Fruit fly (Drosophila melanogaster): ENCODE data around the gene glo.
A peak's percentile ranks its signal among the peaks of the same experiment; 100 is the strongest.

Gene glo

DNA sequence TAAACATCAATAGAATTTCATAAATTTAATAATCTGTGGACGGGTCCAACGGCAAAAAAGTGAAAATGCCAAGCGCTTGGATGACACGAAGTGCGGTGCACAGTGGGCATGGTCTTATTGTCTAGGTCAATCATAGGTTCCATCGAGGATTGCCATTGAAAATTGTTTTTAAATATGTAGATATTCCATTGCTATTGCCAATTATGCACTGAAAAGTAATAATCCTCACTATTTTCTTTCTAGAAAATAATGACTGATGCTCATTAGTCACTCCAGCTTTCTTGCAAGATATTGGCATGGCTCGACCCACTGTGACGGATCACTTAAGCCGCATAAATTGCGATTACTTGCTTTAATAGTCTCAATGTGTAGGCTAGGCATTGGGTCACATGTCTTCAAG lies 12.5 kb downstream of the glo start (continued):
- TF ChIP-seq cato (GFP tag; optimal IDR thresholded peaks at IDR 0.05; ENCODE audit: borderline replicate concordance), result peak; percentile 4
- TF ChIP-seq Ada2b (GFP tag; IDR thresholded peaks at IDR 0.05), result peak; percentile 62
- peak; percentile 9 for TF ChIP-seq Antp (GFP tag; optimal IDR thresholded peaks at IDR 0.05)
- TF ChIP-seq tin (GFP tag; optimal IDR thresholded peaks at IDR 0.05), result peak; percentile 15
- TF ChIP-seq dati (GFP tag; IDR thresholded peaks at IDR 0.05), result 0 out of 2 replicates have a peak, but pooled peaks have one; percentile 44
- peak; percentile 37 for TF ChIP-seq PHDP (tag; optimal IDR thresholded peaks at IDR 0.05)
- TF ChIP-seq prd (optimal IDR thresholded peaks at IDR 0.05), result no peak
- TF ChIP-seq prd (GFP tag; IDR thresholded peaks at IDR 0.05), result peak; percentile 34; the same call in 1 of the 3 replicates
- TF ChIP-seq CG7786 (GFP tag; optimal IDR thresholded peaks at IDR 0.05), result peak; percentile 17
- no peak for TF ChIP-seq CG13624 (GFP tag; optimal IDR thresholded peaks at IDR 0.05)
- TF ChIP-seq CG17359 (tag; optimal IDR thresholded peaks at IDR 0.05), result peak; percentile 27
- no peak for TF ChIP-seq Mrtf (GFP tag; IDR thresholded peaks at IDR 0.05)
- peak; percentile 28 for TF ChIP-seq Hmr (GFP tag; optimal IDR thresholded peaks at IDR 0.05)
- TF ChIP-seq lmd (GFP tag; IDR thresholded peaks at IDR 0.05), result peak; percentile 54; the same call in 1 of the 2 replicates
- TF ChIP-seq CkIIα-i1 (GFP tag; IDR thresholded peaks at IDR 0.05), result no peak
- TF ChIP-seq bsh (GFP tag; optimal IDR thresholded peaks at IDR 0.05), result peak in 1 of 2 experiments; percentile 42
- no peak for TF ChIP-seq CG14710 (tag; optimal IDR thresholded peaks at IDR 0.05)
- no peak for TF ChIP-seq HLH4C (GFP tag; IDR thresholded peaks at IDR 0.05; ENCODE audit: partially characterized antibody)
- TF ChIP-seq tgo (GFP tag; IDR thresholded peaks at IDR 0.05), result peak; percentile 39; the same call in 1 of the 3 replicates
- peak; percentile 29 for TF ChIP-seq fd96Cb (tag; optimal IDR thresholded peaks at IDR 0.05)
- TF ChIP-seq MBD-R2 (GFP tag; IDR thresholded peaks at IDR 0.05), result no peak
- peak; percentile 17 for TF ChIP-seq CG17385 (GFP tag; optimal IDR thresholded peaks at IDR 0.05)
- no peak for TF ChIP-seq her (GFP tag; optimal IDR thresholded peaks at IDR 0.05)
- TF ChIP-seq sens (GFP tag), result peak; percentile 91
- TF ChIP-seq CG1024 (GFP tag; IDR thresholded peaks at IDR 0.05), result no peak
- TF ChIP-seq Trl (optimal IDR thresholded peaks at IDR 0.05), result no peak
- TF ChIP-seq Trl (GFP tag; optimal IDR thresholded peaks at IDR 0.05), result peak; percentile 35
- peak; percentile 47 for TF ChIP-seq Oli (tag; optimal IDR thresholded peaks at IDR 0.05)
- no peak for TF ChIP-seq sr (GFP tag; IDR thresholded peaks at IDR 0.05)
- peak; percentile 29 for TF ChIP-seq CG18262 (tag; optimal IDR thresholded peaks at IDR 0.05)
- peak; percentile 48 for TF ChIP-seq CG7839 (tag; optimal IDR thresholded peaks at IDR 0.05)
- peak; percentile 24 for TF ChIP-seq chn (GFP tag; optimal IDR thresholded peaks at IDR 0.05)
- TF ChIP-seq CG2678 (tag; optimal IDR thresholded peaks at IDR 0.05), result peak; percentile 37
- TF ChIP-seq Nf-YC (tag; optimal IDR thresholded peaks at IDR 0.05), result no peak
- TF ChIP-seq dysf (GFP tag; IDR thresholded peaks at IDR 0.05), result peak; percentile 61; the same call in 2 of the 3 replicates
- peak; percentile 14 for TF ChIP-seq CG8089 (GFP tag; optimal IDR thresholded peaks at IDR 0.05)
- peak; percentile 39 for TF ChIP-seq Xbp1 (GFP tag; optimal IDR thresholded peaks at IDR 0.05)
- TF ChIP-seq repo (GFP tag; optimal IDR thresholded peaks at IDR 0.05), result no peak
- TF ChIP-seq bcd (GFP tag; optimal IDR thresholded peaks at IDR 0.05), result peak; percentile 13
- no peak for TF ChIP-seq Sry-β (GFP tag; optimal IDR thresholded peaks at IDR 0.05)
- peak; percentile 34 for TF ChIP-seq CG33213 (GFP tag; optimal IDR thresholded peaks at IDR 0.05)
- peak; percentile 76 for TF ChIP-seq row (GFP tag; IDR thresholded peaks at IDR 0.05)
- TF ChIP-seq tap (tag; optimal IDR thresholded peaks at IDR 0.05), result peak; percentile 8
- TF ChIP-seq Hsf (GFP tag; optimal IDR thresholded peaks at IDR 0.05), result peak; percentile 20
- TF ChIP-seq esg (GFP tag; conservative IDR thresholded peaks at IDR 0.05), result 0 out of 2 replicates have a peak, but pooled peaks have one; percentile 16
- TF ChIP-seq pum (GFP tag; optimal IDR thresholded peaks at IDR 0.05), result peak; percentile 2
- 0 out of 2 replicates have a peak, but pooled peaks have one; percentile 22 for TF ChIP-seq ara (GFP tag; IDR thresholded peaks at IDR 0.05)
- peak; percentile 24; the same call in 1 of the 2 replicates for TF ChIP-seq CG4730 (GFP tag; IDR thresholded peaks at IDR 0.05)
- peak; percentile 18 for TF ChIP-seq CG9817 (tag; optimal IDR thresholded peaks at IDR 0.05)
- no peak for TF ChIP-seq H2.0 (GFP tag; IDR thresholded peaks at IDR 0.05)
- no peak for TF ChIP-seq CG7357 (GFP tag; IDR thresholded peaks at IDR 0.05)
- peak; percentile 1 for TF ChIP-seq CG12219 (GFP tag; optimal IDR thresholded peaks at IDR 0.05)
